Worm (Caenorhabditis elegans) whole organism, young adult: Measurements from ENCODE around the gene ZK688.7.

Experiments used
- B0261.1 ChIP-seq: sonication (generic microtip); optimal IDR thresholded peaks from 2 replicates; lab custom pipeline; 2016; ENCODE audit warnings: mild to moderate bottlenecking, missing genetic modification characterization, moderate library complexity, missing compliant biosample characterization
- B0336.3 ChIP-seq: fragments of 200-800 bp; sonication (Bioruptor generic); IDR thresholded peaks from 2 replicates; pipeline ENCODE4 v1.3.6; 2022; ENCODE audit warnings: missing genetic modification characterization, missing compliant biosample characterization
- C17E4.6 ChIP-seq: fragments of 200-800 bp; sonication (Bioruptor generic); IDR thresholded peaks from 2 replicates; pipeline ENCODE4 v1.3.6; 2022; ENCODE audit warnings: missing genetic modification reagents, missing genetic modification characterization, missing compliant biosample characterization
- D2030.7 ChIP-seq: fragments of 200-800 bp; sonication (Bioruptor generic); IDR thresholded peaks from 2 replicates; pipeline ENCODE4 v1.3.6; 2022; ENCODE audit warnings: missing genetic modification reagents, missing genetic modification characterization, missing compliant biosample characterization
- F23B12.7 ChIP-seq: sonication (generic microtip); optimal IDR thresholded peaks from 2 replicates; lab custom pipeline; 2017; ENCODE audit warnings: missing genetic modification characterization, mild to moderate bottlenecking, missing compliant biosample characterization, antibody characterized with exemption, moderate library complexity; ENCODE audit not compliant: insufficient read depth
- F33H1.4 ChIP-seq: fragments of 200-800 bp; sonication (Bioruptor generic); IDR thresholded peaks from 2 replicates; pipeline ENCODE4 v1.3.6; 2022; ENCODE audit warnings: missing genetic modification reagents, missing genetic modification characterization, missing compliant biosample characterization
- F37B4.10 ChIP-seq: fragments of 200-800 bp; sonication (Bioruptor generic); IDR thresholded peaks from 2 replicates; pipeline ENCODE4 v1.3.6; 2022; ENCODE audit warnings: missing genetic modification characterization, missing compliant biosample characterization
- F39B2.1 ChIP-seq: fragments of 200-800 bp; sonication (Bioruptor generic); IDR thresholded peaks from 2 replicates; pipeline ENCODE4 v1.3.6; 2022; ENCODE audit warnings: missing genetic modification reagents, missing genetic modification characterization, missing compliant biosample characterization
- F55B11.4 ChIP-seq: sonication (generic microtip); optimal IDR thresholded peaks from 2 replicates; lab custom pipeline; 2016; ENCODE audit warnings: missing compliant biosample characterization, missing genetic modification characterization, borderline replicate concordance; ENCODE audit not compliant: insufficient read depth
- K11D2.4 ChIP-seq: fragments of 200-800 bp; sonication (Bioruptor generic); IDR thresholded peaks from 2 replicates; pipeline ENCODE4 v1.3.6; 2022; ENCODE audit warnings: missing genetic modification reagents, missing genetic modification characterization, missing compliant biosample characterization
- K12H6.12 ChIP-seq: fragments of 200-800 bp; sonication (Bioruptor generic); optimal IDR thresholded peaks from 2 replicates; lab custom pipeline; 2018; ENCODE audit warnings: mild to moderate bottlenecking, missing genetic modification characterization, missing compliant biosample characterization
- Y56A3A.18 ChIP-seq: fragments of 200-800 bp; sonication (Bioruptor generic); IDR thresholded peaks from 2 replicates; pipeline ENCODE4 v1.3.6; 2022; ENCODE audit warnings: missing genetic modification reagents, missing genetic modification characterization, missing compliant biosample characterization
- Y79H2A.3 ChIP-seq: fragments of 200-800 bp; sonication (Bioruptor generic); conservative IDR thresholded peaks from 2 replicates; pipeline ENCODE4 v1.3.6; 2022; ENCODE audit warnings: missing genetic modification reagents, missing genetic modification characterization, missing compliant biosample characterization
- Y95B8A.8 ChIP-seq: fragments of 200-800 bp; sonication (Bioruptor generic); IDR thresholded peaks from 2 replicates; pipeline ENCODE4 v1.3.6; 2022; ENCODE audit warnings: missing genetic modification reagents, missing genetic modification characterization, missing compliant biosample characterization
- ZK185.1 ChIP-seq: sonication (generic microtip); optimal IDR thresholded peaks from 2 replicates; lab custom pipeline; 2016; ENCODE audit warnings: mild to moderate bottlenecking, missing genetic modification characterization, missing compliant biosample characterization; ENCODE audit not compliant: poor library complexity, severe bottlenecking
- aptf-2 ChIP-seq: fragments of 200-800 bp; sonication (Bioruptor generic); conservative IDR thresholded peaks from 2 replicates; pipeline ENCODE4 v1.3.6; 2022; ENCODE audit warnings: missing genetic modification reagents, missing genetic modification characterization, missing compliant biosample characterization
- aptf-3 ChIP-seq: fragments of 200-800 bp; sonication (Bioruptor generic); IDR thresholded peaks from 2 replicates; pipeline ENCODE4 v1.3.6; 2022; ENCODE audit warnings: missing genetic modification characterization, missing compliant biosample characterization
- attf-3 ChIP-seq: fragments of 200-800 bp; sonication (Bioruptor generic); conservative IDR thresholded peaks from 2 replicates; pipeline ENCODE4 v1.3.6; 2022; ENCODE audit warnings: missing genetic modification reagents, missing genetic modification characterization, missing compliant biosample characterization
- attf-6 ChIP-seq: fragments of 200-800 bp; sonication (Bioruptor generic); IDR thresholded peaks from 2 replicates; pipeline ENCODE4 v1.3.6; 2022; ENCODE audit warnings: missing genetic modification reagents, missing genetic modification characterization, missing compliant biosample characterization
- ccch-3 ChIP-seq: fragments of 200-800 bp; sonication (Bioruptor generic); optimal IDR thresholded peaks from 2 replicates; lab custom pipeline; 2018; ENCODE audit warnings: mild to moderate bottlenecking, missing genetic modification characterization, missing compliant biosample characterization
- cebp-2 ChIP-seq: fragments of 200-800 bp; sonication (Bioruptor generic); IDR thresholded peaks from 2 replicates; pipeline ENCODE4 v1.3.6; 2022; ENCODE audit warnings: missing genetic modification characterization, missing compliant biosample characterization
- ceh-100 ChIP-seq: fragments of 200-800 bp; sonication (Bioruptor generic); IDR thresholded peaks from 2 replicates; pipeline ENCODE4 v1.3.6; 2022; ENCODE audit warnings: missing genetic modification reagents, missing genetic modification characterization, missing compliant biosample characterization
- ceh-58 ChIP-seq: fragments of 200-800 bp; sonication (Bioruptor generic); IDR thresholded peaks from 2 replicates; pipeline ENCODE4 v1.3.6; 2022; ENCODE audit warnings: missing genetic modification characterization, missing compliant biosample characterization
- ceh-91 ChIP-seq: fragments of 200-800 bp; sonication (Bioruptor generic); IDR thresholded peaks from 2 replicates; pipeline ENCODE4 v1.3.6; 2022; ENCODE audit warnings: missing genetic modification reagents, missing genetic modification characterization, missing compliant biosample characterization
- egl-44 ChIP-seq: fragments of 200-800 bp; sonication (Bioruptor generic); IDR thresholded peaks from 2 replicates; pipeline ENCODE4 v1.3.6; 2022; ENCODE audit warnings: missing genetic modification reagents, missing genetic modification characterization, missing compliant biosample characterization
- egrh-3 ChIP-seq: fragments of 200-800 bp; sonication (Bioruptor generic); IDR thresholded peaks from 2 replicates; pipeline ENCODE4 v1.3.6; 2022; ENCODE audit warnings: missing genetic modification reagents, missing genetic modification characterization, missing compliant biosample characterization
- ekl-4 ChIP-seq: fragments of 200-800 bp; sonication (Bioruptor generic); IDR thresholded peaks from 2 replicates; pipeline ENCODE4 v1.3.6; 2022; ENCODE audit warnings: missing genetic modification reagents, missing genetic modification characterization, missing compliant biosample characterization
- hmg-1.2 ChIP-seq: fragments of 200-800 bp; sonication (Bioruptor generic); IDR thresholded peaks from 2 replicates; pipeline ENCODE4 v1.3.6; 2022; ENCODE audit warnings: missing genetic modification reagents, missing genetic modification characterization, missing compliant biosample characterization
- hmg-20 ChIP-seq: fragments of 200-800 bp; sonication (Bioruptor generic); IDR thresholded peaks from 2 replicates; pipeline ENCODE4 v1.3.6; 2022; ENCODE audit warnings: missing genetic modification reagents, missing genetic modification characterization, missing compliant biosample characterization
- hsf-1 ChIP-seq: fragments of 200-800 bp; sonication (Bioruptor generic); IDR thresholded peaks from 2 replicates; pipeline ENCODE4 v1.3.6; 2022; ENCODE audit warnings: missing genetic modification reagents, missing genetic modification characterization, missing compliant biosample characterization
- let-607 ChIP-seq, 2 experiments: fragments of 200-800 bp in 1 of 2; sonication (Bioruptor generic) in 1 of 2; sonication (generic microtip) in 1 of 2; optimal IDR thresholded peaks; 2 replicates each; lab custom pipeline; 2016 to 2018; ENCODE audit warnings: mild to moderate bottlenecking in 2 of 2, missing compliant biosample characterization in 2 of 2, missing genetic modification characterization in 2 of 2, moderate library complexity in 2 of 2, missing genotype in 1 of 2
- lin-26 ChIP-seq: fragments of 200-800 bp; sonication (Bioruptor generic); IDR thresholded peaks from 2 replicates; pipeline ENCODE4 v1.3.6; 2022; ENCODE audit warnings: missing genetic modification reagents, missing genetic modification characterization, missing compliant biosample characterization
- madf-3 ChIP-seq: fragments of 200-800 bp; sonication (Bioruptor generic); IDR thresholded peaks from 2 replicates; pipeline ENCODE4 v1.3.6; 2022; ENCODE audit warnings: missing genetic modification reagents, missing genetic modification characterization, missing compliant biosample characterization
- madf-6 ChIP-seq: fragments of 200-800 bp; sonication (Bioruptor generic); IDR thresholded peaks from 2 replicates; pipeline ENCODE4 v1.3.6; 2022; ENCODE audit warnings: missing genetic modification reagents, missing genetic modification characterization, missing compliant biosample characterization
- madf-8 ChIP-seq: fragments of 200-800 bp; sonication (Bioruptor generic); conservative IDR thresholded peaks from 2 replicates; pipeline ENCODE4 v1.3.6; 2022; ENCODE audit warnings: missing genetic modification reagents, missing genetic modification characterization, missing compliant biosample characterization
- mcd-1 ChIP-seq: fragments of 200-800 bp; sonication (Bioruptor generic); IDR thresholded peaks from 2 replicates; pipeline ENCODE4 v1.3.6; 2022; ENCODE audit warnings: missing genetic modification reagents, missing genetic modification characterization, missing compliant biosample characterization
- nhr-27 ChIP-seq: fragments of 200-800 bp; sonication (Bioruptor generic); optimal IDR thresholded peaks from 2 replicates; lab custom pipeline; 2018; ENCODE audit warnings: mild to moderate bottlenecking, missing genetic modification characterization, moderate library complexity, missing compliant biosample characterization
- pbrm-1 ChIP-seq: fragments of 200-800 bp; sonication (Bioruptor generic); IDR thresholded peaks from 2 replicates; pipeline ENCODE4 v1.3.6; 2022; ENCODE audit warnings: missing genetic modification reagents, missing genetic modification characterization, missing compliant biosample characterization
- rcor-1 ChIP-seq: fragments of 200-800 bp; sonication (Bioruptor generic); IDR thresholded peaks from 2 replicates; pipeline ENCODE4 v1.3.6; 2022; ENCODE audit warnings: missing genetic modification reagents, missing genetic modification characterization, missing compliant biosample characterization
- rpc-1 ChIP-seq, 2 experiments: fragments of 150-350 bp in 1 of 2; sonication (generic microtip) in 1 of 2; optimal IDR thresholded peaks; 2 replicates each; lab custom pipeline; 2014 to 2018; ENCODE audit warnings: missing biosample characterization in 1 of 2, missing genetic modification characterization in 1 of 2, missing genetic modification reagents in 1 of 2, missing genotype in 1 of 2
- snpc-1.1 ChIP-seq: sonication (generic microtip); optimal IDR thresholded peaks from 2 replicates; lab custom pipeline; 2017; ENCODE audit warnings: missing genetic modification characterization, mild to moderate bottlenecking, missing compliant biosample characterization, antibody characterized with exemption, moderate library complexity, missing genotype, missing genetic modification reagents; ENCODE audit not compliant: insufficient read depth
- snpc-4 ChIP-seq, 5 experiments: fragments of 150-350 bp in 1 of 5; sonication (generic microtip) in 4 of 5; optimal IDR thresholded peaks; 2 replicates each; lab custom pipeline; 2014 to 2018; ENCODE audit warnings: missing genetic modification characterization in 5 of 5, missing biosample characterization in 3 of 5, antibody characterized with exemption in 2 of 5, mild to moderate bottlenecking in 2 of 5, missing compliant biosample characterization in 2 of 5, missing genotype in 2 of 5, moderate library complexity in 2 of 5, missing genetic modification reagents in 1 of 5
- tbp1 ChIP-seq: fragments of 200-800 bp; sonication (Bioruptor generic); optimal IDR thresholded peaks from 2 replicates; lab custom pipeline; 2018; ENCODE audit warnings: mild to moderate bottlenecking, missing genetic modification characterization, missing compliant biosample characterization
- ztf-25 ChIP-seq: fragments of 200-800 bp; sonication (Bioruptor generic); IDR thresholded peaks from 2 replicates; pipeline ENCODE4 v1.3.6; 2022; ENCODE audit warnings: missing genetic modification reagents, missing genetic modification characterization, missing compliant biosample characterization

The ZK688.7 gene

ce11 chrIII:7953688-7954313, 42.4 kb upstream of the ZK688.7 start:
- TF ChIP-seq mcd-1 (GFP tag; lab: Robert Waterston, UW) (peak; percentile 42; the same call in 1 of the 2 replicates), tbp1 (GFP tag; lab: Kevin White, UChicago) (peak; percentile 71), pbrm-1 (GFP tag; lab: Robert Waterston, UW) (peak; percentile 57; the same call in 1 of the 2 replicates), ceh-58 (GFP tag; lab: Robert Waterston, UW) (0 out of 2 replicates have a peak, but pooled peaks have one; percentile 85), aptf-2 (0 out of 2 replicates have a peak, but pooled peaks have one; percentile 26), cebp-2 (GFP tag; lab: Robert Waterston, UW) (0 out of 2 replicates have a peak, but pooled peaks have one; percentile 49), D2030.7 (GFP tag; lab: Robert Waterston, UW) (peak; percentile 87), hsf-1 (GFP tag; lab: Robert Waterston, UW) (peak; percentile 75), hmg-1.2 (peak; percentile 39), madf-8 (GFP tag; lab: Robert Waterston, UW) (0 out of 2 replicates have a peak, but pooled peaks have one; percentile 9), C17E4.6 (GFP tag; lab: Robert Waterston, UW) (peak; percentile 61; the same call in 1 of the 2 replicates), F37B4.10 (GFP tag; lab: Robert Waterston, UW) (0 out of 2 replicates have a peak, but pooled peaks have one; percentile 78), F39B2.1 (GFP tag; lab: Robert Waterston, UW) (0 out of 2 replicates have a peak, but pooled peaks have one; percentile 63), ceh-100 (GFP tag; lab: Robert Waterston, UW) (0 out of 2 replicates have a peak, but pooled peaks have one; percentile 12), egrh-3 (GFP tag; lab: Robert Waterston, UW) (peak; percentile 30; the same call in 1 of the 2 replicates), ekl-4 (GFP tag; lab: Robert Waterston, UW) (peak; percentile 62; the same call in 1 of the 2 replicates), B0261.1 (tag; lab: Kevin White, UChicago) (peak; percentile 49), rpc-1 (optimal IDR thresholded peaks at IDR 0.05; lab: Kevin White, UChicago) (peak; percentile 2), rpc-1 (tag; optimal IDR thresholded peaks at IDR 0.05; lab: Kevin White, UChicago) (peak; percentile 59), aptf-3 (peak; percentile 84; the same call in 1 of the 2 replicates), Y79H2A.3 (GFP tag; lab: Robert Waterston, UW) (peak; percentile 63; the same call in 1 of the 2 replicates), madf-6 (peak; percentile 71), attf-6 (GFP tag; lab: Robert Waterston, UW) (peak; percentile 73), F33H1.4 (GFP tag; lab: Robert Waterston, UW) (peak; percentile 63), madf-3 (peak; percentile 54; the same call in 1 of the 2 replicates), ztf-25 (GFP tag; lab: Robert Waterston, UW) (0 out of 2 replicates have a peak, but pooled peaks have one; percentile 42), Y95B8A.8 (GFP tag; lab: Robert Waterston, UW) (peak; percentile 54; the same call in 1 of the 2 replicates), attf-3 (GFP tag; lab: Robert Waterston, UW) (peak; percentile 47; the same call in 1 of the 2 replicates), Y56A3A.18 (peak; percentile 54; the same call in 1 of the 2 replicates), lin-26 (GFP tag; lab: Robert Waterston, UW) (peak; percentile 86), hmg-20 (GFP tag; lab: Robert Waterston, UW) (peak; percentile 26; the same call in 1 of the 2 replicates), egl-44 (GFP tag; lab: Robert Waterston, UW) (peak; percentile 91), rcor-1 (GFP tag; lab: Robert Waterston, UW) (peak; percentile 58)

ce11 chrIII:7953208-7953607, 41.8 kb upstream of the ZK688.7 start, which contains the start of gene let-754:
TSS of gene let-754 (minus strand) at chrIII:7953308.
- TF ChIP-seq snpc-4 (GFP tag; optimal IDR thresholded peaks at IDR 0.05; lab: Kevin White, UChicago) (no peak), snpc-4 (tag; optimal IDR thresholded peaks at IDR 0.05; lab: Kevin White, UChicago) (no peak), K11D2.4 (no peak), B0261.1 (tag; lab: Kevin White, UChicago) (no peak), let-607 (tag; optimal IDR thresholded peaks at IDR 0.05; lab: Kevin White, UChicago) (no peak), ccch-3 (GFP tag; lab: Kevin White, UChicago) (no peak), F23B12.7 (tag; lab: Kevin White, UChicago) (no peak), F55B11.4 (tag; lab: Kevin White, UChicago) (no peak), madf-6 (no peak), ceh-91 (GFP tag; lab: Robert Waterston, UW) (no peak), nhr-27 (tag; lab: Kevin White, UChicago) (no peak), B0336.3 (GFP tag; lab: Robert Waterston, UW) (no peak), Y79H2A.3 (GFP tag; lab: Robert Waterston, UW) (no peak), ZK185.1 (tag; lab: Kevin White, UChicago) (no peak), K12H6.12 (tag; lab: Kevin White, UChicago) (no peak), rcor-1 (GFP tag; lab: Robert Waterston, UW) (no peak), snpc-1.1 (tag; lab: Kevin White, UChicago) (no peak)
